Worm (Caenorhabditis elegans): ENCODE results near the gene F49F1.14.

Gene F49F1.14

ce11 chrIV:4074610-4075009 lies 37.7 kb downstream of the F49F1.14 start, which contains the start of gene W03D2.9:
Gene W03D2.9, minus strand, starts transcription at chrIV:4074710.
- TF ChIP-seq unc-62 (GFP tag; optimal IDR thresholded peaks at IDR 0.05) = no peak

- TF ChIP-seq unc-62 (GFP tag; optimal IDR thresholded peaks at IDR 0.05) = no peak
These were observed 40.3 kb downstream of the F49F1.14 start, which contains the start of gene pqn-75 for ce11 chrIV:4072027-4072426. Gene pqn-75, plus strand, starts transcription at chrIV:4072327.

- TF ChIP-seq unc-62 (GFP tag; optimal IDR thresholded peaks at IDR 0.05) = no peak
These were observed 41.5 kb downstream of the F49F1.14 start for ce11 chrIV:4070810-4071209.

ce11 chrIV:4068480-4068879 lies 43.8 kb downstream of the F49F1.14 start, which contains the start of gene fbxb-55:
Gene fbxb-55, plus strand, starts transcription at chrIV:4068780.
- TF ChIP-seq unc-62 (GFP tag; optimal IDR thresholded peaks at IDR 0.05) = no peak

- no peak for TF ChIP-seq unc-62 (GFP tag; optimal IDR thresholded peaks at IDR 0.05)
These were observed 45.0 kb downstream of the F49F1.14 start for ce11 chrIV:4067336-4067735.

- no peak for TF ChIP-seq unc-62 (GFP tag; optimal IDR thresholded peaks at IDR 0.05)
These were observed 48.7 kb downstream of the F49F1.14 start, which contains the start of gene ilys-6 for ce11 chrIV:4063573-4063972. Gene ilys-6, minus strand, starts transcription at chrIV:4063673.

All from whole organism, dauer.